Worm (Caenorhabditis elegans): Measurements from ENCODE around the gene mrpl-22.

mrpl-22 gene

DNA sequence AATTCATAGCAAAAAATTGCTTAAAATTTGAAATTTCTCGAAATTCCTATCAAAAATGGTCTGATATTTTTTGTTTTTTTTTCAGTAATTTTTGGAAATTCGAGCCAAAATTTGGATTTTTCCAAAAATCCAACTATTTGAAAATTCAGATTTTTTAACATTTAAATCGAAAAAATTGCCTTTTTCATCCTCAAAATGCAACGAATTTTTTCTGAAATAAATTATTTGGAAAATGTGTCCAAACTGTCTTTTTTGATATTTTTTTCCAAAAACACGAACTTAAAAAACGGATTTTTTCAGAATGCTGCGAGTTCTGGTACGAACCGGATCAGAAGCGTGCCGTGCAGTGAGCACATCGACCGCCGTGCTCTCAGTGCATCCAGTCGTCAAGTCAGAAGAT lies at the start of gene mrpl-22:
TSS of gene mrpl-22 (plus strand) at position 301 of the 400 bp plus-strand sequence.
- TF ChIP-seq nhr-6 (tag; optimal IDR thresholded peaks at IDR 0.05), result no peak
- TF ChIP-seq unc-55 (GFP tag; optimal IDR thresholded peaks at IDR 0.05), result no peak
- TF ChIP-seq ZK546.5 (tag; optimal IDR thresholded peaks at IDR 0.05), result no peak
- TF ChIP-seq nhr-77 (tag; optimal IDR thresholded peaks at IDR 0.05), result no peak
- TF ChIP-seq nhr-11 (tag; optimal IDR thresholded peaks at IDR 0.05), result no peak
- TF ChIP-seq mbf-1 (tag; optimal IDR thresholded peaks at IDR 0.05), result no peak
- TF ChIP-seq snpc-4 (tag; optimal IDR thresholded peaks at IDR 0.05), result no peak
- TF ChIP-seq nhr-25 (tag; optimal IDR thresholded peaks at IDR 0.05), result no peak
- TF ChIP-seq lin-11 (tag; optimal IDR thresholded peaks at IDR 0.05), result no peak
- no peak for TF ChIP-seq ceh-82 (tag; optimal IDR thresholded peaks at IDR 0.05)
- TF ChIP-seq unc-39 (tag; optimal IDR thresholded peaks at IDR 0.05), result no peak
- TF ChIP-seq alr-1 (tag; optimal IDR thresholded peaks at IDR 0.05), result no peak
- no peak for TF ChIP-seq sem-4 (tag; optimal IDR thresholded peaks at IDR 0.05)
- TF ChIP-seq dmd-4 (tag; optimal IDR thresholded peaks at IDR 0.05), result no peak
- no peak for TF ChIP-seq F13H6.1 (tag; optimal IDR thresholded peaks at IDR 0.05)
- TF ChIP-seq peb-1 (tag; optimal IDR thresholded peaks at IDR 0.05), result no peak

ce11 chrIII:10565926-10566325 lies 49.3 kb upstream of the mrpl-22 start, which contains the start of gene acdh-11:
acdh-11 (plus strand) TSS chrIII:10566258.
- TF ChIP-seq sma-3 (GFP tag; optimal IDR thresholded peaks at IDR 0.05) (peak; percentile 14), lsy-2 (tag; optimal IDR thresholded peaks at IDR 0.05) (peak in 1 of 2 experiments; percentile 35), crh-2 (tag; optimal IDR thresholded peaks at IDR 0.05) (peak; percentile 51), nhr-11 (tag; optimal IDR thresholded peaks at IDR 0.05) (no peak), fos-1 (tag; optimal IDR thresholded peaks at IDR 0.05) (peak; percentile 52), mab-5 (tag; optimal IDR thresholded peaks at IDR 0.05) (no peak), nhr-12 (tag; optimal IDR thresholded peaks at IDR 0.05) (no peak), skn-1 (tag; optimal IDR thresholded peaks at IDR 0.05) (no peak)

DNA sequence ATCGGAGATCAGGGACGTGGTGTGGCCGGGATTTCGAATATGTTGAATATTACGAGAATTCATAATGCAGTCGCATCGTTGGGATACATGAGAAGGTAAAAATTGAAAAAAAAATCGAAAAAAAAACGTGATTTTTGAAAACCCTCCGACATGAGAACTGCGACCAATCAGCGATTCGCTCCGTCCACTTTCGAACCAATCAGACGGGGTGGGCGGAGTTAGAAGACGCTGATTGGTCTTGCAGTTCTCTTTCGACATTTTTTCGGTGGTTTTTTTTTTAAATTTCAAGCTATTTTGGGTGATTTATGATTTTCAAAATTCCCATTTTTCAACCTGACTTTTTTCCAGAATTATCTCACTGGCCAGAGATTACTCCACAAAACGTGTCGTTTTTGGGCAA lies 46.0 kb upstream of the mrpl-22 start:
- no peak for TF ChIP-seq nhr-10 (tag; optimal IDR thresholded peaks at IDR 0.05)

DNA sequence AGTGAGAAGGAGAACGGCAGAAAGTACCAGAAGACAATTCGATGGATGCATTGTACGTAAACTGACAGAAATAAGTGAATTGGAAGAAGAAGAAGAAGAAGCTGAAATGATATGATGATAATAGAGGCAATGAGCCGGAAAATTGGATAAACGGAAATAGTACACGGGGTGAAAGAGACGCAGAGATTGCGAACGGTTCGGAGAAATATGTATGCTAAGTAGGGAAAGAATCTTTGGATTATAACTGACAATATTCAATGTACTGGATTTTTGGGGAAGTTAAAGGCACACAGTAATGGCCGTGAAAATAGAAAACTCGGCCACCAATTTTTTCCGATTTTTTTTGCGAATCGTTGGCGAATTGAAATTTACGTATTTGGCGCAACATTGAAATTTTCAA lies 39.9 kb upstream of the mrpl-22 start, which contains the start of gene Y45F3A.4:
TSS of gene Y45F3A.4 (minus strand) at position 101 of the 400 bp plus-strand sequence.
- TF ChIP-seq Y55F3AM.14 (GFP tag; optimal IDR thresholded peaks at IDR 0.05) (no peak), ama-1 (optimal IDR thresholded peaks at IDR 0.05) (no peak), egl-27 (tag; optimal IDR thresholded peaks at IDR 0.05) (no peak), ztf-4 (tag; optimal IDR thresholded peaks at IDR 0.05) (no peak), alr-1 (tag; optimal IDR thresholded peaks at IDR 0.05) (no peak), lin-11 (tag; optimal IDR thresholded peaks at IDR 0.05) (no peak), snpc-4 (tag; optimal IDR thresholded peaks at IDR 0.05) (no peak), ceh-82 (tag; optimal IDR thresholded peaks at IDR 0.05) (no peak), lin-39 (tag; optimal IDR thresholded peaks at IDR 0.05) (no peak), nhr-21 (tag; optimal IDR thresholded peaks at IDR 0.05) (no peak), blmp-1 (tag; optimal IDR thresholded peaks at IDR 0.05; ENCODE audit: insufficient read depth) (no peak), peb-1 (tag; optimal IDR thresholded peaks at IDR 0.05) (no peak), nhr-12 (tag; optimal IDR thresholded peaks at IDR 0.05) (no peak), ZK546.5 (tag; optimal IDR thresholded peaks at IDR 0.05) (no peak), lsy-2 (tag; optimal IDR thresholded peaks at IDR 0.05) (no peak)

DNA sequence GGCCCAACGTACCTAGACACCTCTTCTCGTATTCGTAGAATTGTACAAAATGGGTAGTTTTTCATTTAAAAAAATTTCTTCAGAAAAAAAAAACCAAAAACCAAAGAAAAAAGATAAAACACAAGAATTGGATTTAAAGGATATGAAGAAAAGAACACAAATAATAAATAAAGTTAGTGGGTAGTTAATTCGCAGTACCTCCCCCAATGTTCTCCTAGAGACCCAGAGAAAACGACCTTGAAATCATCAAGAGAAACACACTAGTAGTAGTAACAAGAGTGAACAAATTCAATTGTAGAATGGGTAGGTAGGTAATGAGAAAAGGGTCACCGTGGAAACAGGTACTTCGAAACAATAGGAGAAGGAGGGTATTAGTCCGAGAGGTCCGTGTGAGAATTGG lies 37.5 kb upstream of the mrpl-22 start:
- peak in 1 of 2 experiments; percentile 23 for TF ChIP-seq lsy-2 (tag; optimal IDR thresholded peaks at IDR 0.05)
- TF ChIP-seq elt-3 (tag; optimal IDR thresholded peaks at IDR 0.05), result no peak

- TF ChIP-seq lsy-2 (tag; optimal IDR thresholded peaks at IDR 0.05) (peak in 1 of 2 experiments; percentile 8), ztf-4 (tag; optimal IDR thresholded peaks at IDR 0.05) (no peak)
These were observed 36.4 kb upstream of the mrpl-22 start for ce11 chrIII:10578873-10579272.

- TF ChIP-seq lin-39 (tag; optimal IDR thresholded peaks at IDR 0.05) (no peak), ama-1 (optimal IDR thresholded peaks at IDR 0.05) (no peak), gmeb-1 (tag; optimal IDR thresholded peaks at IDR 0.05) (no peak), zag-1 (tag; optimal IDR thresholded peaks at IDR 0.05) (no peak), snpc-4 (tag; optimal IDR thresholded peaks at IDR 0.05) (peak; percentile 1), mbf-1 (tag; optimal IDR thresholded peaks at IDR 0.05) (no peak)
These were observed 35.1 kb upstream of the mrpl-22 start for ce11 chrIII:10580206-10580605.
